Worm (Caenorhabditis elegans) whole organism, early embryonic: ENCODE data around the gene rde-12.

Source experiments
- B0310.2 ChIP-seq: sonication (generic microtip); optimal IDR thresholded peaks from 2 replicates; lab custom pipeline; 2016; ENCODE audit warnings: mild to moderate bottlenecking, missing genetic modification characterization, missing compliant biosample characterization
- F13C5.2 ChIP-seq: sonication (generic microtip); optimal IDR thresholded peaks from 2 replicates; lab custom pipeline; 2017; ENCODE audit warnings: mild to moderate bottlenecking, missing genetic modification characterization, inconsistent platforms, missing compliant biosample characterization
- aly-1 ChIP-seq: sonication (generic microtip); optimal IDR thresholded peaks from 2 replicates; lab custom pipeline; 2016; ENCODE audit warnings: missing genetic modification characterization, missing compliant biosample characterization
- ama-1 ChIP-seq: fragments of 150-350 bp; optimal IDR thresholded peaks from 2 replicates; lab custom pipeline; 2014
- ceh-13 ChIP-seq: fragments of 200-800 bp; sonication (Bioruptor generic); optimal IDR thresholded peaks from 2 replicates; lab custom pipeline; 2018; ENCODE audit warnings: mild to moderate bottlenecking, missing genetic modification characterization, missing compliant biosample characterization
- ceh-36 ChIP-seq: sonication (generic microtip); optimal IDR thresholded peaks from 2 replicates; lab custom pipeline; 2016; ENCODE audit warnings: missing genetic modification characterization, inconsistent platforms, missing compliant biosample characterization
- flt-1 ChIP-seq: fragments of 200-800 bp; sonication (Bioruptor generic); IDR thresholded peaks from 2 replicates; pipeline ENCODE4 v1.3.6; 2022; ENCODE audit warnings: missing genetic modification characterization, missing compliant biosample characterization
- hmg-4 ChIP-seq: fragments of 200-800 bp; sonication (Bioruptor generic); optimal IDR thresholded peaks from 2 replicates; lab custom pipeline; 2018; ENCODE audit warnings: mild to moderate bottlenecking, missing genetic modification characterization, missing compliant biosample characterization
- hnd-1 ChIP-seq: sonication (generic microtip); optimal IDR thresholded peaks from 2 replicates; lab custom pipeline; 2016; ENCODE audit warnings: missing genetic modification characterization, missing compliant biosample characterization
- tbx-11 ChIP-seq: fragments of 200-800 bp; sonication (Bioruptor generic); IDR thresholded peaks from 2 replicates; pipeline ENCODE4 v1.3.6; 2022; ENCODE audit warnings: missing genetic modification characterization, missing compliant biosample characterization
- tbx-37 ChIP-seq: fragments of 200-800 bp; sonication (Bioruptor generic); conservative IDR thresholded peaks from 2 replicates; pipeline ENCODE4 v1.3.6; 2022; ENCODE audit warnings: missing genetic modification reagents, missing genetic modification characterization, missing compliant biosample characterization

ce11 chrV:13703960-13704359 lies 38.8 kb downstream of the rde-12 start, which contains the start of gene T01D3.3:
- TF ChIP-seq flt-1 (no peak), F13C5.2 (tag; lab: Kevin White, UChicago) (no peak), hnd-1 (tag; lab: Kevin White, UChicago) (no peak), tbx-37 (GFP tag; lab: Robert Waterston, UW) (no peak), ceh-13 (GFP tag; lab: Kevin White, UChicago) (no peak), ceh-36 (peak; percentile 10), ama-1 (lab: Kevin White, UChicago) (no peak), aly-1 (no peak), B0310.2 (tag; lab: Kevin White, UChicago) (no peak), hmg-4 (GFP tag; lab: Kevin White, UChicago) (no peak), tbx-11 (GFP tag; lab: Robert Waterston, UW) (no peak)
